Worm (Caenorhabditis elegans): ENCODE results near the gene bas-1.

The bas-1 gene

ce11 chrIII:5603439-5603986, 8.6 kb upstream of the bas-1 start, which contains the start of gene madf-11:
madf-11 (minus strand) TSS chrIII:5603489.
- TF ChIP-seq fos-1 (tag; optimal IDR thresholded peaks at IDR 0.05), result peak; percentile 59
- TF ChIP-seq unc-55 (GFP tag; optimal IDR thresholded peaks at IDR 0.05), result peak; percentile 86
- no peak for TF ChIP-seq ama-1 (optimal IDR thresholded peaks at IDR 0.05)
- no peak for TF ChIP-seq nhr-10 (tag; optimal IDR thresholded peaks at IDR 0.05)
- TF ChIP-seq unc-62 (GFP tag; optimal IDR thresholded peaks at IDR 0.05), result no peak
- TF ChIP-seq nhr-77 (tag; optimal IDR thresholded peaks at IDR 0.05), result no peak
- TF ChIP-seq nhr-129 (tag; optimal IDR thresholded peaks at IDR 0.05), result peak; percentile 78
- peak; percentile 55 for TF ChIP-seq nhr-21 (tag; optimal IDR thresholded peaks at IDR 0.05)
- TF ChIP-seq skn-1 (tag; optimal IDR thresholded peaks at IDR 0.05), result no peak
- no peak for TF ChIP-seq ceh-16 (tag; optimal IDR thresholded peaks at IDR 0.05)
- TF ChIP-seq unc-39 (tag; optimal IDR thresholded peaks at IDR 0.05), result no peak
- TF ChIP-seq nhr-237 (tag; optimal IDR thresholded peaks at IDR 0.05), result no peak
- TF ChIP-seq gmeb-1 (tag; optimal IDR thresholded peaks at IDR 0.05), result peak; percentile 65
- peak; percentile 42 for TF ChIP-seq lin-11 (tag; optimal IDR thresholded peaks at IDR 0.05)
- TF ChIP-seq F13H6.1 (tag; optimal IDR thresholded peaks at IDR 0.05), result peak; percentile 50
- peak; percentile 58 for TF ChIP-seq sma-3 (GFP tag; optimal IDR thresholded peaks at IDR 0.05)
- TF ChIP-seq nhr-11 (tag; optimal IDR thresholded peaks at IDR 0.05), result no peak
- TF ChIP-seq alr-1 (tag; optimal IDR thresholded peaks at IDR 0.05), result no peak
- TF ChIP-seq ztf-1 (GFP tag; conservative IDR thresholded peaks at IDR 0.05), result no peak
- no peak for TF ChIP-seq elt-1 (tag; optimal IDR thresholded peaks at IDR 0.05)
- no peak for TF ChIP-seq ztf-11 (tag; optimal IDR thresholded peaks at IDR 0.05)
- no peak for TF ChIP-seq lin-39 (tag; optimal IDR thresholded peaks at IDR 0.05)
- TF ChIP-seq nhr-12 (tag; optimal IDR thresholded peaks at IDR 0.05), result no peak
- no peak for TF ChIP-seq elt-3 (tag; optimal IDR thresholded peaks at IDR 0.05)
- no peak for TF ChIP-seq nhr-25 (tag; optimal IDR thresholded peaks at IDR 0.05)
- TF ChIP-seq Y55F3AM.14 (GFP tag; optimal IDR thresholded peaks at IDR 0.05), result no peak
- TF ChIP-seq nhr-23 (tag; optimal IDR thresholded peaks at IDR 0.05), result no peak
- no peak for TF ChIP-seq mbf-1 (tag; optimal IDR thresholded peaks at IDR 0.05)
- TF ChIP-seq dmd-4 (tag; optimal IDR thresholded peaks at IDR 0.05), result no peak
- peak; percentile 77 for TF ChIP-seq C34F6.9 (tag; optimal IDR thresholded peaks at IDR 0.05)
- TF ChIP-seq lin-13 (GFP tag; optimal IDR thresholded peaks at IDR 0.05), result peak; percentile 70
- TF ChIP-seq sma-9 (GFP tag; optimal IDR thresholded peaks at IDR 0.05), result peak; percentile 41
- no peak for TF ChIP-seq sma-9 (tag; optimal IDR thresholded peaks at IDR 0.05)
- no peak for TF ChIP-seq R02D3.7 (tag; optimal IDR thresholded peaks at IDR 0.05)
- peak; percentile 62 for TF ChIP-seq crh-2 (tag; optimal IDR thresholded peaks at IDR 0.05)
- TF ChIP-seq sem-4 (tag; optimal IDR thresholded peaks at IDR 0.05), result no peak
- TF ChIP-seq ceh-82 (tag; optimal IDR thresholded peaks at IDR 0.05), result no peak
- no peak for TF ChIP-seq egl-27 (tag; optimal IDR thresholded peaks at IDR 0.05)
- TF ChIP-seq zag-1 (tag; optimal IDR thresholded peaks at IDR 0.05), result peak; percentile 24
- TF ChIP-seq mdl-1 (tag; optimal IDR thresholded peaks at IDR 0.05), result peak; percentile 27 to 66
- TF ChIP-seq aly-2 (tag; optimal IDR thresholded peaks at IDR 0.05), result no peak
- no peak for TF ChIP-seq ztf-4 (tag; optimal IDR thresholded peaks at IDR 0.05)
- no peak for TF ChIP-seq ZK546.5 (tag; optimal IDR thresholded peaks at IDR 0.05)
- TF ChIP-seq snpc-4 (tag; optimal IDR thresholded peaks at IDR 0.05), result peak; percentile 49
- TF ChIP-seq nhr-6 (tag; optimal IDR thresholded peaks at IDR 0.05), result no peak
- peak; percentile 4 for TF ChIP-seq blmp-1 (tag; optimal IDR thresholded peaks at IDR 0.05; ENCODE audit: insufficient read depth)
- peak; percentile 53 for TF ChIP-seq mab-5 (tag; optimal IDR thresholded peaks at IDR 0.05)
- no peak for TF ChIP-seq peb-1 (tag; optimal IDR thresholded peaks at IDR 0.05)
- TF ChIP-seq lsy-2 (tag; optimal IDR thresholded peaks at IDR 0.05), result peak; percentile 36 to 81

Data from whole organism, L2 larva.